Worm (Caenorhabditis elegans) whole organism, L4/young adult: ENCODE results near the gene aco-2.

Experiments used
- W03F9.2 ChIP-seq: fragments of 150-350 bp; optimal IDR thresholded peaks from 2 replicates; lab custom pipeline; 2014; ENCODE audit warnings: missing biosample characterization, missing genetic modification characterization
- dao-5 ChIP-seq: sonication (generic microtip); optimal IDR thresholded peaks from 2 replicates; lab custom pipeline; 2016; ENCODE audit warnings: missing genotype, missing genetic modification characterization, moderate library complexity, missing compliant biosample characterization
- him-1 ChIP-seq: sonication (generic microtip); optimal IDR thresholded peaks from 2 replicates; lab custom pipeline; 2016; ENCODE audit warnings: missing genotype, missing genetic modification reagents, missing genetic modification characterization, missing compliant biosample characterization

DNA sequence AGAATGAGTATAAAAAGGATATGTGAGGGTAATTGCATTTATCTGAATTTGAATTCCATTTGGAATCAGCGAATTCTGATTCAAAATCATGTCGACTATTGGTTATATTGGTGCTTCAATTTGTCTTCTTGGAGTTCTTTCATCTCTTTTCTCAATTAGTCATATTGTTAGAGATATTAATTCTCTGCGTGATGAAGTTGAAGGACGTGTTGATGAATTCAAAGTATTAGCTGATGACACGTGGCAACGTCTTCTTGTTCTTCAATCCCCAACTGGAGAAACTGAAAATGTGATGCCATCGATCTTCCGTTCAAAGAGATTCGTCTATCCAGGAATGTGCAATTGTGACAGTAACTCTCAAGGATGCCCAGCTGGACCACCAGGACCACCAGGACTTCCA lies 24.7 kb upstream of the aco-2 start, which contains the start of gene col-90:
- TF ChIP-seq him-1 (tag; lab: Kevin White, UChicago) (no peak), W03F9.2 (no peak), dao-5 (tag; lab: Kevin White, UChicago) (no peak)
